Fruit fly (Drosophila melanogaster) whole organism, adult: ENCODE measurements around the gene CG5021.
A peak's percentile ranks its signal among the peaks of the same experiment; 100 is the strongest.

Experiments used
- CG11617 ChIP-seq: fragments of 200-800 bp; sonication (Bioruptor generic); optimal IDR thresholded peaks from 2 replicates; lab custom pipeline; 2017; ENCODE audit warnings: mild to moderate bottlenecking, missing biosample characterization, missing genetic modification reagents, missing genetic modification characterization
- CG12768 ChIP-seq: fragments of 200-800 bp; sonication (Bioruptor generic); optimal IDR thresholded peaks from 2 replicates; lab custom pipeline; 2017; ENCODE audit warnings: missing biosample characterization, missing genetic modification characterization, mild to moderate bottlenecking, moderate library complexity, missing genetic modification reagents
- CG14711 ChIP-seq: fragments of 200-800 bp; sonication (Bioruptor generic); optimal IDR thresholded peaks from 2 replicates; lab custom pipeline; 2018; ENCODE audit warnings: missing biosample characterization, mild to moderate bottlenecking, missing genetic modification characterization, moderate library complexity
- CG1620 ChIP-seq: fragments of 200-800 bp; sonication (Bioruptor generic); optimal IDR thresholded peaks from 2 replicates; lab custom pipeline; 2016; ENCODE audit warnings: missing biosample characterization, missing genetic modification characterization
- CG33017 ChIP-seq: fragments of 200-800 bp; sonication (Bioruptor generic); optimal IDR thresholded peaks from 2 replicates; lab custom pipeline; 2018; ENCODE audit warnings: missing biosample characterization, mild to moderate bottlenecking, missing genetic modification characterization, moderate library complexity
- CG5204 ChIP-seq: fragments of 200-800 bp; sonication (Bioruptor generic); optimal IDR thresholded peaks from 2 replicates; lab custom pipeline; 2016; ENCODE audit warnings: missing biosample characterization, missing genetic modification characterization
- CG7045 ChIP-seq: fragments of 200-800 bp; sonication (Bioruptor generic); optimal IDR thresholded peaks from 2 replicates; lab custom pipeline; 2017; ENCODE audit warnings: missing biosample characterization, mild to moderate bottlenecking, missing genetic modification characterization
- CG7101 ChIP-seq: fragments of 200-800 bp; sonication (Bioruptor generic); optimal IDR thresholded peaks from 2 replicates; lab custom pipeline; 2018; ENCODE audit warnings: missing biosample characterization, mild to moderate bottlenecking, missing genetic modification characterization, moderate library complexity
- Clk ChIP-seq: fragments of 200-800 bp; sonication (Bioruptor generic); optimal IDR thresholded peaks from 2 replicates; lab custom pipeline; 2017; ENCODE audit warnings: missing biosample characterization, missing genetic modification characterization
- Crg-1 ChIP-seq: fragments of 200-800 bp; sonication (Bioruptor generic); optimal IDR thresholded peaks from 2 replicates; lab custom pipeline; 2016; ENCODE audit warnings: missing biosample characterization, missing genetic modification characterization
- Hr96 ChIP-seq: fragments of 200-800 bp; sonication (Bioruptor generic); optimal IDR thresholded peaks from 2 replicates; lab custom pipeline; 2016; ENCODE audit warnings: missing biosample characterization, missing genetic modification characterization
- Mnt ChIP-seq: fragments of 200-800 bp; sonication (Bioruptor generic); optimal IDR thresholded peaks from 2 replicates; lab custom pipeline; 2016; ENCODE audit warnings: missing biosample characterization, mild to moderate bottlenecking, missing genetic modification characterization
- bab1 ChIP-seq: fragments of 200-800 bp; sonication (Bioruptor generic); optimal IDR thresholded peaks from 3 replicates; lab custom pipeline; 2019; ENCODE audit warnings: missing biosample characterization, mild to moderate bottlenecking, missing genetic modification characterization, moderate library complexity
- cic ChIP-seq: fragments of 200-800 bp; sonication (Bioruptor generic); optimal IDR thresholded peaks from 2 replicates; lab custom pipeline; 2017; ENCODE audit warnings: missing biosample characterization, mild to moderate bottlenecking, missing genetic modification characterization, moderate library complexity
- cnc ChIP-seq, 2 experiments: fragments of >200 bp; optimal IDR thresholded peaks; 2 replicates each; lab custom pipeline; 2017
- kay ChIP-seq: fragments of 200-800 bp; sonication (Bioruptor generic); peaks from one replicate; lab custom pipeline; 2016; ENCODE audit warnings: missing biosample characterization, missing genetic modification characterization, borderline replicate concordance
- ovo ChIP-seq: fragments of 200-800 bp; sonication (Bioruptor generic); optimal IDR thresholded peaks from 2 replicates; lab custom pipeline; 2016; ENCODE audit warnings: missing biosample characterization, missing genetic modification characterization
- pad ChIP-seq: fragments of 200-800 bp; sonication (Bioruptor generic); optimal IDR thresholded peaks from 3 replicates; lab custom pipeline; 2017; ENCODE audit warnings: missing biosample characterization, missing genetic modification characterization, mild to moderate bottlenecking, moderate library complexity, missing genetic modification reagents
- tj ChIP-seq: fragments of 200-800 bp; sonication (Bioruptor generic); optimal IDR thresholded peaks from 3 replicates; lab custom pipeline; 2017; ENCODE audit warnings: missing biosample characterization, mild to moderate bottlenecking, missing genetic modification characterization, moderate library complexity
- toe ChIP-seq: fragments of 200-800 bp; sonication (Bioruptor generic); optimal IDR thresholded peaks from 2 replicates; lab custom pipeline; 2016; ENCODE audit warnings: missing biosample characterization, missing genetic modification characterization

Gene CG5021

DNA sequence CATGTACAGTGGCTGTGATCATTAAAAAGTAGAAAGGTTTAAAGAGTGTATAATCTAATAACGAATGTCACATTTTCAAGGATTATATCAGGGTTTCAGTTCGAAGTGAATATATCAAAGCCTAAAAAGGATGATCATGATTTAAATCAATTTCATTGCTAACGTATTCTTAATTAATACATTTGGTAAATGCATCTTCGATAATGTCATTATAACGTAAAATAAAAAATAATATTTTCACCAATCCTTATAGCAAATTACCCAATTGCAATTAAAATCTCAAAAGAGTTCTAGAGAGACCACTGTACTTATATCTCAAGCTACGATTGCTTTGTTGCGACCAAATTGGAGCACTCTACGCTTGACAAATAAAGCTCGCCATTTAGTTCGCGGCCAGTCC lies 15.4 kb downstream of the CG5021 start:
- TF ChIP-seq cnc (optimal IDR thresholded peaks at IDR 0.05; lab: Kevin White, UChicago) (no peak), CG11617 (GFP tag; lab: Kevin White, UChicago) (no peak), Hr96 (GFP tag; lab: Kevin White, UChicago) (no peak), CG14711 (tag; lab: Kevin White, UChicago) (no peak), Crg-1 (GFP tag; lab: Kevin White, UChicago) (no peak), bab1 (no peak), kay (GFP tag; lab: Kevin White, UChicago) (no peak)

- peak; percentile 58 for TF ChIP-seq CG33017 (tag; lab: Kevin White, UChicago)
- peak; percentile 41 for TF ChIP-seq CG12768
- TF ChIP-seq tj (GFP tag; lab: Kevin White, UChicago): peak; percentile 25
- TF ChIP-seq Hr96 (GFP tag; lab: Kevin White, UChicago): peak; percentile 8
- TF ChIP-seq CG14711 (tag; lab: Kevin White, UChicago): peak; percentile 89
- TF ChIP-seq Crg-1 (GFP tag; lab: Kevin White, UChicago): peak; percentile 19
- TF ChIP-seq CG7045 (GFP tag; lab: Kevin White, UChicago): peak; percentile 60
- peak; percentile 37 for TF ChIP-seq Mnt (GFP tag; lab: Kevin White, UChicago)
- TF ChIP-seq CG7101 (tag; lab: Kevin White, UChicago): no peak
- no peak for TF ChIP-seq CG1620 (GFP tag; lab: Kevin White, UChicago)
- no peak for TF ChIP-seq ovo
- peak; percentile 7 for TF ChIP-seq kay (GFP tag; lab: Kevin White, UChicago)
- no peak for TF ChIP-seq bab1
- peak; percentile 79 for TF ChIP-seq cic
- TF ChIP-seq CG11617 (GFP tag; lab: Kevin White, UChicago): peak; percentile 28
These were observed 18.7 kb downstream of the CG5021 start for dm6 chr3L:8985132-8985847.

DNA sequence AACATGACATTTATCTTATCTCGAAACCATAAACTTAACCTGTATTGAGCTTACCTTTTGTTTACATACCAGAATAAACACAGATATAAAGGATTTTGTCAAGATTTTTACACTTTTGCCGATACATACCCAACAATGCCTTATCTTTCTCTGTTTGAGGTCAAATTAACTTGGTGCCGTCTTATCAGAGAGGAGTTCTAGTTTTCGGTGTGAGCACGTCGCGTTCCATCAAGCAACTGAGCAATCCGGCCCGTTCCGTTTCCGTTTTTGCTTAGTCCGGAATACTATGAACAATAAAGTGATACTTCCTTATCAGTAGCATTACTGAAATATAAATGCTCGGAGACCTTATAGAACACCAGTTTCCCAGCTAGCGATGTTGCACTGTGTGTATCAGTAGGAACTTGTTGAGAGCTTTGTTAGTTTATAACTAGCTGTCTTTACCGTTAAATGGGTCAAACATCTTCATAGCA lies 19.3 kb downstream of the CG5021 start, which contains the start of gene Galk:
TSS of gene Galk (minus strand) at position 244 of the 473 bp plus-strand sequence.
- TF ChIP-seq Hr96 (GFP tag; lab: Kevin White, UChicago) (no peak), bab1 (no peak), CG7045 (GFP tag; lab: Kevin White, UChicago) (no peak), CG11617 (GFP tag; lab: Kevin White, UChicago) (no peak), tj (GFP tag; lab: Kevin White, UChicago) (peak; percentile 25), cnc (optimal IDR thresholded peaks at IDR 0.05; lab: Kevin White, UChicago) (no peak), CG33017 (tag; lab: Kevin White, UChicago) (peak; percentile 70), CG7101 (tag; lab: Kevin White, UChicago) (peak; percentile 59), CG1620 (GFP tag; lab: Kevin White, UChicago) (peak; percentile 28), CG5204 (peak; percentile 64), Mnt (GFP tag; lab: Kevin White, UChicago) (peak; percentile 45), Crg-1 (GFP tag; lab: Kevin White, UChicago) (peak; percentile 5), toe (GFP tag; lab: Kevin White, UChicago) (no peak), CG14711 (tag; lab: Kevin White, UChicago) (no peak), ovo (peak; percentile 22), pad (GFP tag; lab: Kevin White, UChicago) (no peak), CG12768 (peak; percentile 44), cic (peak; percentile 29), kay (GFP tag; lab: Kevin White, UChicago) (no peak), Clk (GFP tag; lab: Kevin White, UChicago) (peak; percentile 13)

DNA sequence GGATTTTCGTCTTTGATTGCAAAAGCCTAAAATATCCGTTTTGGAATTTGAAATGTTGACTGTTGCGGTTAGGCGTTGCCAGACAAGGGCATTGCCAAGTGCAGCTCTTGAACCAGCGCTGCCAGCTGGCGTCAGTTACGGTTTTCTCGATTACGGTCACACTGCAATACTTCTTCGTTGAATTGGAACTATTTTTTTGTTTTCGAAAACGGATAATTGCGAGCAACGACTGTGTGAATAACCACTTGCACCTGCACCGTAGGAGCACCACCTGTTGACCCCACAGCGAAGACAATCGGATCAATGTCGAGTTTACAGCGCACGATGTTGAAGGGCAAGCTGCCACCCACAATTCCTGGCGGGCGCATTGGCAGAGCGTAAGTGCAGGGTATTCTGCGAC lies 20.0 kb downstream of the CG5021 start, which contains the start of gene CG5068:
TSS of gene CG5068 (plus strand) at position 129 of the 400 bp plus-strand sequence.
- TF ChIP-seq cnc (optimal IDR thresholded peaks at IDR 0.05; lab: Kevin White, UChicago) (no peak), bab1 (peak; percentile 10), CG33017 (tag; lab: Kevin White, UChicago) (no peak)

- TF ChIP-seq CG7101 (tag; lab: Kevin White, UChicago): no peak
- TF ChIP-seq CG11617 (GFP tag; lab: Kevin White, UChicago): no peak
- no peak for TF ChIP-seq CG1620 (GFP tag; lab: Kevin White, UChicago)
- TF ChIP-seq toe (GFP tag; lab: Kevin White, UChicago): no peak
- peak; percentile 76 for TF ChIP-seq kay (GFP tag; lab: Kevin White, UChicago)
- no peak for TF ChIP-seq Mnt (GFP tag; lab: Kevin White, UChicago)
- TF ChIP-seq Clk (GFP tag; lab: Kevin White, UChicago): no peak
These were observed 23.5 kb downstream of the CG5021 start, which contains the start of gene CG5280 for dm6 chr3L:8990128-8990527. Gene CG5280 (minus strand): TSS chr3L:8990228.

- TF ChIP-seq Mnt (GFP tag; lab: Kevin White, UChicago): peak; percentile 57
- TF ChIP-seq CG33017 (tag; lab: Kevin White, UChicago): peak; percentile 90
- TF ChIP-seq CG11617 (GFP tag; lab: Kevin White, UChicago): peak; percentile 64
- peak; percentile 64 for TF ChIP-seq CG7045 (GFP tag; lab: Kevin White, UChicago)
- TF ChIP-seq Clk (GFP tag; lab: Kevin White, UChicago): peak; percentile 51
- peak; percentile 96 for TF ChIP-seq ovo
- no peak for TF ChIP-seq CG5204
- TF ChIP-seq toe (GFP tag; lab: Kevin White, UChicago): no peak
- TF ChIP-seq CG7101 (tag; lab: Kevin White, UChicago): peak; percentile 90
- no peak for TF ChIP-seq Hr96 (GFP tag; lab: Kevin White, UChicago)
- peak; percentile 80 for TF ChIP-seq pad (GFP tag; lab: Kevin White, UChicago)
- peak; percentile 37 for TF ChIP-seq Crg-1 (GFP tag; lab: Kevin White, UChicago)
- peak; percentile 59 for TF ChIP-seq CG12768
- peak; percentile 74 for TF ChIP-seq CG1620 (GFP tag; lab: Kevin White, UChicago)
- no peak for TF ChIP-seq kay (GFP tag; lab: Kevin White, UChicago)
- peak; percentile 96 for TF ChIP-seq bab1
- no peak for TF ChIP-seq cnc (optimal IDR thresholded peaks at IDR 0.05; lab: Kevin White, UChicago)
- TF ChIP-seq tj (GFP tag; lab: Kevin White, UChicago): peak; percentile 33
- TF ChIP-seq cic: no peak
- peak; percentile 89 for TF ChIP-seq CG14711 (tag; lab: Kevin White, UChicago)
These were observed 29.6 kb downstream of the CG5021 start for dm6 chr3L:8996173-8996767.
